Fruit fly (Drosophila melanogaster) whole organism, embryonic: Measurements from ENCODE around the gene aru.

ENCODE experiments used
- Atf-2 ChIP-seq: fragments of 200-800 bp; sonication (Bioruptor generic); optimal IDR thresholded peaks from 2 replicates; lab custom pipeline; 2016; ENCODE audit warnings: missing biosample characterization, missing genetic modification characterization
- CG10147 ChIP-seq: fragments of 200-800 bp; sonication (Bioruptor generic); optimal IDR thresholded peaks from 2 replicates; lab custom pipeline; 2019; ENCODE audit warnings: missing biosample characterization, mild to moderate bottlenecking, missing genetic modification characterization, moderate library complexity
- CG10431 ChIP-seq: fragments of 200-800 bp; sonication (Bioruptor generic); optimal IDR thresholded peaks from 3 replicates; lab custom pipeline; 2018; ENCODE audit warnings: missing biosample characterization, mild to moderate bottlenecking, missing genetic modification characterization
- CG11085 ChIP-seq: fragments of 200-800 bp; sonication (Bioruptor generic); IDR thresholded peaks from 2 replicates; pipeline ENCODE4 v1.3.6; 2022; ENCODE audit warnings: missing biosample characterization, missing genetic modification characterization
- CG12769 ChIP-seq: fragments of 200-800 bp; sonication (Bioruptor generic); optimal IDR thresholded peaks from 2 replicates; lab custom pipeline; 2019; ENCODE audit warnings: missing biosample characterization, mild to moderate bottlenecking, missing genetic modification characterization, moderate library complexity
- CG13775 ChIP-seq: fragments of 200-800 bp; sonication (Bioruptor generic); optimal IDR thresholded peaks from 3 replicates; lab custom pipeline; 2017; ENCODE audit warnings: missing biosample characterization, mild to moderate bottlenecking, missing genetic modification characterization
- CG15011 ChIP-seq: fragments of 200-800 bp; sonication (Bioruptor generic); optimal IDR thresholded peaks from 3 replicates; lab custom pipeline; 2018; ENCODE audit warnings: missing biosample characterization, mild to moderate bottlenecking, missing genetic modification characterization
- CG2116 ChIP-seq: fragments of 200-800 bp; sonication (Bioruptor generic); optimal IDR thresholded peaks from 3 replicates; lab custom pipeline; 2018; ENCODE audit warnings: missing biosample characterization, mild to moderate bottlenecking, missing genetic modification characterization
- CG2120 ChIP-seq: fragments of 200-800 bp; sonication (Bioruptor generic); optimal IDR thresholded peaks from 3 replicates; lab custom pipeline; 2016; ENCODE audit warnings: missing biosample characterization, missing genetic modification characterization
- CG2129 ChIP-seq: fragments of 200-800 bp; sonication (Bioruptor generic); IDR thresholded peaks from 2 replicates; pipeline ENCODE4 v1.3.6; 2022; ENCODE audit warnings: missing biosample characterization, missing genetic modification characterization; ENCODE audit not compliant: partially characterized antibody
- CG2875 ChIP-seq: fragments of 200-800 bp; sonication (Bioruptor generic); optimal IDR thresholded peaks from 2 replicates; lab custom pipeline; 2017; ENCODE audit warnings: missing biosample characterization, mild to moderate bottlenecking, missing genetic modification characterization, missing genetic modification reagents
- CG3163 ChIP-seq: fragments of 200-800 bp; sonication (Bioruptor generic); optimal IDR thresholded peaks from 3 replicates; lab custom pipeline; 2016; ENCODE audit warnings: missing biosample characterization, missing genetic modification characterization
- CG32532 ChIP-seq: fragments of 200-800 bp; sonication (Bioruptor generic); IDR thresholded peaks from 2 replicates; pipeline ENCODE4 v1.3.6; 2022; ENCODE audit warnings: missing biosample characterization, missing genetic modification characterization
- CG33213 ChIP-seq: fragments of 200-800 bp; sonication (Bioruptor generic); optimal IDR thresholded peaks from 3 replicates; lab custom pipeline; 2016; ENCODE audit warnings: missing biosample characterization, missing genetic modification characterization
- CG33557 ChIP-seq: fragments of 200-800 bp; sonication (Bioruptor generic); optimal IDR thresholded peaks from 2 replicates; lab custom pipeline; 2019; ENCODE audit warnings: missing biosample characterization, mild to moderate bottlenecking, missing genetic modification characterization, moderate library complexity
- CG4707 ChIP-seq: fragments of 200-800 bp; sonication (Bioruptor generic); optimal IDR thresholded peaks from 2 replicates; lab custom pipeline; 2018; ENCODE audit warnings: missing biosample characterization, mild to moderate bottlenecking, missing genetic modification characterization, moderate library complexity
- CG5953 ChIP-seq: fragments of 200-800 bp; sonication (Bioruptor generic); IDR thresholded peaks from 2 replicates; pipeline ENCODE4 v1.3.6; 2022; ENCODE audit warnings: missing biosample characterization, missing genetic modification characterization
- CG6689 ChIP-seq: fragments of 200-800 bp; sonication (Bioruptor generic); IDR thresholded peaks from 2 replicates; pipeline ENCODE4 v1.3.6; 2022; ENCODE audit warnings: missing biosample characterization, missing genetic modification characterization
- CG8290 ChIP-seq, 3 experiments: fragments of 200-800 bp; sonication (Bioruptor generic); optimal IDR thresholded peaks; 2 replicates each; lab custom pipeline; 2016 to 2019; ENCODE audit warnings: missing biosample characterization in 3 of 3, missing genetic modification characterization in 3 of 3, mild to moderate bottlenecking in 2 of 3, moderate library complexity in 1 of 3
- CG9727 ChIP-seq: fragments of 200-800 bp; sonication (Bioruptor generic); optimal IDR thresholded peaks from 3 replicates; lab custom pipeline; 2017; ENCODE audit warnings: missing biosample characterization, mild to moderate bottlenecking, missing genetic modification characterization
- CoRest ChIP-seq: fragments of 200-800 bp; sonication (Bioruptor generic); optimal IDR thresholded peaks from 3 replicates; lab custom pipeline; 2018; ENCODE audit warnings: missing biosample characterization, mild to moderate bottlenecking, missing genetic modification characterization, moderate library complexity
- D19A ChIP-seq: fragments of 200-800 bp; optimal IDR thresholded peaks from 3 replicates; lab custom pipeline; 2019; ENCODE audit warnings: missing biosample characterization, mild to moderate bottlenecking, missing genetic modification characterization, moderate library complexity
- Deaf1 ChIP-seq: fragments of 200-800 bp; optimal IDR thresholded peaks from 3 replicates; lab custom pipeline; 2019; ENCODE audit warnings: missing biosample characterization, mild to moderate bottlenecking, missing genetic modification characterization, moderate library complexity
- Dip2 ChIP-seq: fragments of 200-800 bp; sonication (Bioruptor generic); IDR thresholded peaks from 2 replicates; pipeline ENCODE4 v1.3.6; 2022; ENCODE audit warnings: missing biosample characterization, missing genetic modification characterization
- E2f2 ChIP-seq: fragments of 200-800 bp; sonication (Bioruptor generic); IDR thresholded peaks from 2 replicates; pipeline ENCODE4 v1.3.6; 2022; ENCODE audit warnings: missing biosample characterization, missing genetic modification characterization
- H2.0 ChIP-seq: fragments of 200-800 bp; sonication (Bioruptor generic); IDR thresholded peaks from 2 replicates; pipeline ENCODE4 v1.3.6; 2022; ENCODE audit warnings: missing biosample characterization, missing genetic modification characterization
- Jarid2 ChIP-seq: fragments of 200-800 bp; sonication (Bioruptor generic); optimal IDR thresholded peaks from 3 replicates; lab custom pipeline; 2017; ENCODE audit warnings: mild to moderate bottlenecking, missing biosample characterization, missing genetic modification reagents, missing genetic modification characterization
- MESR4 ChIP-seq: fragments of 200-800 bp; sonication (Bioruptor generic); optimal IDR thresholded peaks from 2 replicates; lab custom pipeline; 2018; ENCODE audit warnings: missing biosample characterization, mild to moderate bottlenecking, missing genetic modification characterization, moderate library complexity
- Max ChIP-seq: fragments of 200-800 bp; sonication (Bioruptor generic); optimal IDR thresholded peaks from 2 replicates; lab custom pipeline; 2016; ENCODE audit warnings: missing biosample characterization, mild to moderate bottlenecking, missing genetic modification characterization
- NC2β ChIP-seq: fragments of 200-800 bp; sonication (Bioruptor generic); optimal IDR thresholded peaks from 2 replicates; lab custom pipeline; 2016; ENCODE audit warnings: missing biosample characterization, missing genetic modification characterization
- Oli ChIP-seq: fragments of 200-800 bp; sonication (Bioruptor generic); optimal IDR thresholded peaks from 2 replicates; lab custom pipeline; 2018; ENCODE audit warnings: missing biosample characterization, mild to moderate bottlenecking, missing genetic modification characterization, moderate library complexity
- Opbp ChIP-seq: fragments of 200-800 bp; sonication (Bioruptor generic); IDR thresholded peaks from 3 replicates; pipeline ENCODE4 v1.3.6; 2022; ENCODE audit warnings: missing biosample characterization, missing genetic modification characterization; ENCODE audit not compliant: partially characterized antibody
- PHDP ChIP-seq: fragments of 200-800 bp; sonication (Bioruptor generic); optimal IDR thresholded peaks from 3 replicates; lab custom pipeline; 2018; ENCODE audit warnings: missing biosample characterization, mild to moderate bottlenecking, missing genetic modification characterization, moderate library complexity
- Rx ChIP-seq: fragments of 200-800 bp; sonication (Bioruptor generic); IDR thresholded peaks from 2 replicates; pipeline ENCODE4 v1.3.6; 2022; ENCODE audit warnings: missing biosample characterization, missing genetic modification characterization
- Xrp1 ChIP-seq: fragments of 200-800 bp; sonication (Bioruptor generic); IDR thresholded peaks from 2 replicates; pipeline ENCODE4 v1.3.6; 2022; ENCODE audit warnings: missing biosample characterization, missing genetic modification characterization
- ab ChIP-seq: fragments of 200-800 bp; sonication (Bioruptor generic); optimal IDR thresholded peaks from 2 replicates; lab custom pipeline; 2016; ENCODE audit warnings: missing biosample characterization, missing genetic modification characterization
- ac ChIP-seq: fragments of 200-800 bp; sonication (Bioruptor generic); optimal IDR thresholded peaks from 3 replicates; lab custom pipeline; 2017; ENCODE audit warnings: missing biosample characterization, mild to moderate bottlenecking, missing genetic modification characterization
- amos ChIP-seq: fragments of 200-800 bp; sonication (Bioruptor generic); IDR thresholded peaks from 2 replicates; pipeline ENCODE4 v1.3.6; 2022; ENCODE audit warnings: missing biosample characterization, missing genetic modification characterization; ENCODE audit not compliant: partially characterized antibody
- ara ChIP-seq: fragments of 200-800 bp; sonication (Bioruptor generic); IDR thresholded peaks from 2 replicates; pipeline ENCODE4 v1.3.6; 2022; ENCODE audit warnings: missing biosample characterization, missing genetic modification characterization
- br ChIP-seq: fragments of >200 bp; optimal IDR thresholded peaks from 2 replicates; lab custom pipeline; 2017
- chm ChIP-seq: fragments of 200-800 bp; sonication (Bioruptor generic); IDR thresholded peaks from 2 replicates; pipeline ENCODE4 v1.3.6; 2022; ENCODE audit warnings: missing biosample characterization, missing genetic modification characterization
- corto ChIP-seq: fragments of 200-800 bp; sonication (Bioruptor generic); optimal IDR thresholded peaks from 2 replicates; lab custom pipeline; 2016; ENCODE audit warnings: missing biosample characterization, mild to moderate bottlenecking, missing genetic modification characterization, moderate library complexity
- dmrt11E ChIP-seq: fragments of 200-800 bp; sonication (Bioruptor generic); optimal IDR thresholded peaks from 3 replicates; lab custom pipeline; 2018; ENCODE audit warnings: missing biosample characterization, mild to moderate bottlenecking, missing genetic modification characterization, moderate library complexity
- jumu ChIP-seq: fragments of 200-800 bp; sonication (Bioruptor generic); optimal IDR thresholded peaks from 3 replicates; lab custom pipeline; 2016; ENCODE audit warnings: missing biosample characterization, missing genetic modification characterization
- lov ChIP-seq, 2 experiments: fragments of 200-800 bp in 1 of 2; fragments of >200 bp in 1 of 2; sonication (Bioruptor generic) in 1 of 2; IDR thresholded peaks in 1 of 2; optimal IDR thresholded peaks in 1 of 2; 2 replicates in 1 of 2; 3 replicates in 1 of 2; pipeline versions ENCODE4 v1.3.6 to Lab custom; 2017 to 2022; ENCODE audit warnings: missing biosample characterization in 1 of 2, missing genetic modification characterization in 1 of 2
- seq ChIP-seq: fragments of 200-800 bp; sonication (Bioruptor generic); IDR thresholded peaks from 2 replicates; pipeline ENCODE4 v1.3.6; 2022; ENCODE audit warnings: missing biosample characterization, missing genetic modification characterization
- tin ChIP-seq: fragments of 200-800 bp; sonication (Bioruptor generic); optimal IDR thresholded peaks from 3 replicates; lab custom pipeline; 2016; ENCODE audit warnings: missing biosample characterization, missing genetic modification characterization
- z ChIP-seq: fragments of 200-800 bp; sonication (Bioruptor generic); IDR thresholded peaks from 3 replicates; pipeline ENCODE4 v1.3.6; 2022; ENCODE audit warnings: missing biosample characterization, missing genetic modification characterization
- zf30C ChIP-seq: fragments of 200-800 bp; sonication (Bioruptor generic); optimal IDR thresholded peaks from 3 replicates; lab custom pipeline; 2018; ENCODE audit warnings: missing biosample characterization, mild to moderate bottlenecking, missing genetic modification characterization

Gene aru

DNA sequence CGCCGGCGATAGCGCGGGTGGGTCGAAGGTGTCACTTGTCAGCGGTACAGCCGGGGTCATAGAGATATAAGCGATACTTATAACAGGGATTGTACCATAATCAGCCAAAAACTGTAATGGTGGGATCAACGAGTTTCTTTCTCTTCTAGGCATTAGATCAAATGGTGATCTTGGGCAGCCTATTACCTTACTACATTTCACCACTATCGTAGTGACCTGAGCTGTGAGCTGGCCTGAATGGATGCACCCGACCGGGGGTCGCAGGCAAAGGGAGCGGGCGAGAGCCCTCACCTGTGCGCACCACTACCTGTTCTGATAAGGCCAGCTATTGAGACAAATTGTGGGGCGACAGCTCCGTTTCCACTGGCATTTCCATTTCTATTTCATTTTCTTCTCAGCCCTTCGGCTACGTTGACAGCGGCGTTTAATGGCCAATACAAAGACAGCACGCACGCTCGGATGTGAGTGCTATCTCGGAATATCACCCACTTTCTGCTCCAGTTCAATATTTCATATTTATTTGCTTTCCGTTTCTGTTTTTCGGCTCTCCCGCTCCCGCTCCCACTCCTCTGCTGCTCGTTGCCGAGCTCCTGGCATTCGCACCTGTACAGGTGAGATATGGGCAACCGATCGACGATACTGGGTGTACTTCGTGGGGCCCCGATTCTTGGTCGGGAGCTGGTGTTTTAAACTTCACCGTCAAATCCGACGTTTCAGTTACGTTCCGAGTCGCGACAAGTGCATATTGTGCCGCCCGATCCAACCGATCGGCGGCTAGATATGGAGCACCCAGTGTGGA, 11.3 kb downstream of the aru start (continued):
- TF ChIP-seq CG8290 (GFP tag; optimal IDR thresholded peaks at IDR 0.05; lab: Kevin White, UChicago) (no peak), CG8290 (tag; optimal IDR thresholded peaks at IDR 0.05; lab: Kevin White, UChicago) (peak in 1 of 2 experiments; percentile 89), CG33213 (GFP tag; lab: Kevin White, UChicago) (peak; percentile 53), amos (GFP tag; lab: Robert Waterston, UW) (no peak), Jarid2 (GFP tag; lab: Kevin White, UChicago) (peak; percentile 58), CG6689 (GFP tag; lab: Robert Waterston, UW) (peak; percentile 88), corto (no peak), z (no peak), CG9727 (GFP tag; lab: Kevin White, UChicago) (peak; percentile 66), CG10431 (GFP tag; lab: Kevin White, UChicago) (no peak), dmrt11E (tag; lab: Kevin White, UChicago) (peak; percentile 77), CoRest (tag; lab: Kevin White, UChicago) (peak; percentile 76), Dip2 (GFP tag; lab: Robert Waterston, UW) (no peak), CG2129 (GFP tag; lab: Robert Waterston, UW) (no peak), CG13775 (GFP tag; lab: Kevin White, UChicago) (peak; percentile 51), tin (GFP tag; lab: Kevin White, UChicago) (peak; percentile 46), Opbp (GFP tag; lab: Robert Waterston, UW) (no peak), lov (optimal IDR thresholded peaks at IDR 0.05; lab: Kevin White, UChicago) (no peak), lov (GFP tag; IDR thresholded peaks at IDR 0.05; lab: Robert Waterston, UW) (peak; percentile 81), Deaf1 (peak; percentile 96), Max (GFP tag; lab: Kevin White, UChicago) (peak; percentile 65), CG3163 (no peak), CG15011 (peak; percentile 60), ab (GFP tag; lab: Kevin White, UChicago) (peak; percentile 40), ac (GFP tag; lab: Kevin White, UChicago) (peak; percentile 52), jumu (peak; percentile 78)
- TF ChIP-seq, all 482 proteins: peak for 349

DNA sequence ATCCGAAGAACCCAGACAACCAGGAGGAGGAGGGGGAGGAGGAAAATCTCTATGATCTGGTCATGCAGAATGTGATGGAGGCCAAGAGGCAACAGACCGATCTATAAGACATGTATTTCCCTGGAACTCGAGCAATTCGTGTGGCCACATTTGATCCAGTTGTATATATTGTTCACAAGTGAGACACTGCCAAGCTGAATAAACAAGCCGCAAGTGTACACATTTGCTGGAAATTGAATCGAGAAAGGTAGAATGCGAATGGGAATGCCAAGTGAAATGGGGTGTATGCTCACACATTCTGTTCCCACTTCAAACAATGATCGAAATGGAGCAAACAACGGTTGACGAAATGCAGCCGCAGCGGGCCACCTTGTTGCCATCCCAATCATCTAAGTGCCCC, 12.2 kb downstream of the aru start:
- TF ChIP-seq CG10147 (GFP tag; lab: Kevin White, UChicago) (no peak), Rx (GFP tag; lab: Robert Waterston, UW) (no peak), NC2β (GFP tag; lab: Kevin White, UChicago) (no peak), PHDP (no peak), E2f2 (GFP tag; lab: Robert Waterston, UW) (0 out of 2 replicates have a peak, but pooled peaks have one; percentile 7), Atf-2 (GFP tag; lab: Kevin White, UChicago) (no peak), ara (GFP tag; lab: Robert Waterston, UW) (peak; percentile 46; the same call in 1 of the 2 replicates), chm (GFP tag; lab: Robert Waterston, UW) (peak; percentile 45; the same call in 1 of the 2 replicates), CG32532 (GFP tag; lab: Robert Waterston, UW) (no peak), CG2120 (peak; percentile 33), Oli (no peak), CG33557 (peak; percentile 31), CG2116 (GFP tag; lab: Kevin White, UChicago) (no peak), Xrp1 (peak; percentile 59), br (no peak), CG5953 (no peak), CG11085 (GFP tag; lab: Robert Waterston, UW) (no peak), D19A (tag; lab: Kevin White, UChicago) (no peak), seq (GFP tag; lab: Robert Waterston, UW) (no peak), H2.0 (GFP tag; lab: Robert Waterston, UW) (no peak), CG4707 (GFP tag; lab: Kevin White, UChicago) (peak; percentile 45), CG2875 (GFP tag; lab: Kevin White, UChicago) (peak; percentile 40), zf30C (no peak), CG12769 (peak; percentile 60), MESR4 (GFP tag; lab: Kevin White, UChicago) (no peak)
